Fruit fly (Drosophila melanogaster) ovary, adult (tissue): Measurements from ENCODE around the gene nsl1.
A peak's percentile ranks its signal among the peaks of the same experiment; 100 is the strongest.

ENCODE experiments used
- CG17801 ChIP-seq: fragments of 200-800 bp; optimal IDR thresholded peaks from 2 replicates; lab custom pipeline; 2019; ENCODE audit warnings: missing biosample characterization, mild to moderate bottlenecking, missing genetic modification characterization, moderate library complexity; ENCODE audit not compliant: partially characterized antibody

The nsl1 gene

DNA sequence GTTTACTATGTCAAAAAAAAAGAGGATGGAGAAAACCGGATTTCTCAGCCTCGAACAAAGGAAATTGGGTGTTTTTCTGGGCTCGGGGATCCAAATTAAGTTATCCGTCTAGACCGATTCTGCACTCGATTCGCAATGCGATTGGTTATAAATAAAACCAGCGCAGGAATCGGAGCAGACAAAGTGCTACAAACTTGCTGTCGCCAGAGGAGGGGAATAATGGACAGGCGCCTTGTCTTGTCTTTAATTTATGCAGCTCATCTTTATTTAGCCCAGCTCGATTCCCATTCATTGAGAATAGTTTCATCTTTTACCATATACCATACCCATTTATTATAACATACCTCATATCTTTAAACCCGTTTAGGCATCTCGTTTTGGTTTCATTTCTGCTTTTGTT lies 11.1 kb downstream of the nsl1 start:
- TF ChIP-seq CG17801 (GFP tag; lab: Kevin White, UChicago), result no peak

dm6 chr3R:15806341-15806740 lies 12.8 kb downstream of the nsl1 start:
- TF ChIP-seq CG17801 (GFP tag; lab: Kevin White, UChicago), result no peak

DNA sequence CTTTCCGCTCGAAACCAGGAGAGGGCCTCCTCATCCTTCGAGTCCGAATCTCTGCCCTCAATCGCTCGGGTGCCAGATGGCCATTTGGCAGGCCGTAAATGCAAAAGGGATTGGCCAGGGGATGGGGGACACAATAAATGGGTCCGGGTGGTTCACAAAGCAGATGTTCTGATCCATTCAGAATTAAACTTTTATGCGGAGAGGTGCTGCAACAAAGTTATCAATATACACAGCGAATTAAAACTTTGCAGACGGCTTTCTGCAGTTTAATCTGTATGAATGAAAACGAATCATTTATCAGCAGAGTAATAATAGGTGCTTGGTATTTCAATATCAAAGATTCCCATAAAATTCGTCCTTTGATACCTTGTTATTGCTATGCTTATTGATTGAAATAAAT lies 13.7 kb downstream of the nsl1 start:
- no peak for TF ChIP-seq CG17801 (GFP tag; lab: Kevin White, UChicago)

DNA sequence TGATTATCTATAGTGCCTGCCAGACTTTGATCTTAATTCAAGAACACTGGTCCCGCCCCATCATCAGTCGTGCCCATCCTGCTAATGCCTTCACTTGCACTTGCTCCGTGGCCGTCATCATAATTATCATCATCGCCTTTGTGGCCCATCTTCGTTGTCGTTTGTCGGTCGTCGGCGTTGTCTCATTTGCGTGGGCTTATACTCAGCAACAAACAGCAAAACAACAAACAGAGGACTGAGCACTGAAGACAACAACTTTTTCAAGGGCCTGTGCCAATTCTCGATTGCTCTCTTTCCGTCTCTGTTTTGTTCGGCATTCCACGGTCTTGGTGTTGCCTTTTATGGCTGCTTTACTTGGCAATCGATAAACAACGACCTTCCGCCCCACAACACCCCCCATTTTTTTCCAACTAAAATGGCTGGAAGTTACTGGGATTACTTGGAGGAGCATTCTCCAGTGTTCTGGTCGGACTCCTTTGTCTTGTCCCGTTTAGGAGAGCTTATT lies 14.3 kb downstream of the nsl1 start:
- no peak for TF ChIP-seq CG17801 (GFP tag; lab: Kevin White, UChicago)

DNA sequence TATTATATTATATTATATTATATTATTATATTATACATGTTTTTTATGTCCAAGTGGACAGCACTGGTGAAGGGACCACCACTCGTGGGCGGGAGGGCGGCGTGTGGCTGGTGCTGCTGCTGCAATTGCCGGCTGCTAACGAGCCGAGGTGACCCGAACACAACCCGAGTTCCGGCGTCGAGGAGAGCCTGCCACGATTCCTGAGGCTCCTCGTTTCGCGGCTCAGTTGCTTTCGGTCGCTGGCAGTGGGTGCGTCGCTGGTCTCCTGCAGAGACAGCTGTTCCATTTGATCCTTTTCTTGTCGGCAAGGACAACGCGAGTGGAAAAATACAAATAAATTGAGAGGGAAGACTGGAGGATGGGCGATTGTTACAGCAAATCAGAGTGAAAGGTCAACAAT lies 16.8 kb downstream of the nsl1 start:
- TF ChIP-seq CG17801 (GFP tag; lab: Kevin White, UChicago), result no peak

DNA sequence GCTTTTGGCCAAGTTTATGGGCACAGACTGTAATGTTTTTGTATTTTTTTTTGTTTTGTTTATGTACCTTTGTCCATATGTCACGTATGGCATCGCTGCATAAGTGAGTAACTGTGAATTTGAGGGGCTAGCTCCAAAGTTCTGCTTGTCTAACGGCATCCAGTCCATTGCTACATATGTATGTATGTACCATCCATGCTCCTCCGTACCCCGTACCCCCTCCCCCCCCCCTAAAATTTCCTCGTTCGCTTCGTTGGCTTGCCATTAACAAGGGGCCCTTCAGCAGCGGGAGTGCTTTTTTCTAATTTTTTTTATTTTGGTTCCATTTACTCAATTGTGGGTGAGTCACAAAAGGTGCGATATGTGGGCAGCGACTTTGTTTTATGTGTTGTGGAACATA lies 20.6 kb downstream of the nsl1 start:
- no peak for TF ChIP-seq CG17801 (GFP tag; lab: Kevin White, UChicago)

- TF ChIP-seq CG17801 (GFP tag; lab: Kevin White, UChicago), result no peak
Observed at dm6 chr3R:15816276-15816675, 22.7 kb downstream of the nsl1 start.

DNA sequence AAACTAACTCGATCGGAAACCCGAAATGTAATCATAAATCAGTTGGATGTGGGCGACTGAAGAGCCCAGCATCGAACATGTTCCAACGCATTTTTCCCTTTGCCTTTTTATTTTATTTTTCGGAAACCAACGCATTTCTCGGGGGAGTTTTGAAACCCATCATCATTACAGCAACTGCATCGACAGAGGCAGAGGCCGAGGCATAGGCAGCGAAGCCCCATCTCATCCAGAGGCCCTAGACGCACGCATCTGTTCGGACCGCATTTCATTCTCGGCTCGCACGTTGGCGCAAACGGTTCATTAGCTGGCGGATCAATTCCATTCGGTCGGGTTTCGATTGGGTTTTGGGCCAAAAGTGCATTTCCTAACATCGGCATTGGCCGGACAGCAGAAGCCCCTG lies 31.9 kb downstream of the nsl1 start, which contains the start of gene CG4576:
TSS of gene CG4576 (plus strand) at position 227 of the 400 bp plus-strand sequence.
- TF ChIP-seq CG17801 (GFP tag; lab: Kevin White, UChicago), result no peak

DNA sequence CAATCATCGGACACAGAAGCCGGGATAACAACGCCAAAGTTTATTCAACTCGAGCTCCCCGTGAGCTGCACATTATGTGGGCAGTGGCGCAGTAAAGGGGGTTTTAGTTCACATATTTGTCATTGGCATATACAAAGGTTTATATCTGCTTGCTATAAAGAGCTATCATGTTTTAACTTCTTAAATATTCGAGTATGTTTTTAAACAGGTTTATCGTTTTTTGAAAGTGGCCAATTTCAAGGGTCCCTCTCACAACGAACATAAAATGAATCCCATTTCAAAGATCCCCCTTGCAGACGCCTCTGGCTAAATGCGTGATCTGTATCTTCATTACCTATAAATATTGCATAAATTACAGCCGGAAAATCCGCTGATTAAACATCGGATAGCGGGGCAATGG lies 34.0 kb downstream of the nsl1 start:
- TF ChIP-seq CG17801 (GFP tag; lab: Kevin White, UChicago), result no peak

- TF ChIP-seq CG17801 (GFP tag; lab: Kevin White, UChicago), result no peak
Observed at dm6 chr3R:15832525-15832924, 38.9 kb downstream of the nsl1 start, which contains the start of gene rec. Gene rec (minus strand): TSS chr3R:15832632.

DNA sequence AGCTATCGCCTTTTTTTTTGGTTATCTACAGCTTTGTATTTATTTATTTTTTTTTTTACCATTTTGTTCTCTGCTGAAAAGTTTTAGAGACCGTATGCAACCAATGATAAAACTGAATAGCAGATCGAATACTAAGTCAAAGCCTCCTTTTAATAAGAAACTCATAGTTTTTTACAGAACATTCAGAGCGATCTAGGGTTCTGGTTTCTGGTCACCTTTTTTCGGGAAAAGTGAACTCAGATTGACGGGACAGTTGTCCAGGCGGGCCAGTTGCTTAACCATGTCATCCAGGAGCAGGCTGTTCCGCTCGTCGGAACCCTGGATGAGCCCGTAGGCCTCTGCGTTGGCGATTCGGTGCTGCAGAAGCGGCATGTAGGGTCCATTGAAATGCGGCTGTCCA lies 39.8 kb downstream of the nsl1 start, which contains the start of gene CG43318:
TSS of gene CG43318 (minus strand) at position 101 of the 400 bp plus-strand sequence.
- no peak for TF ChIP-seq CG17801 (GFP tag; lab: Kevin White, UChicago)

dm6 chr3R:15834375-15835031 lies 40.9 kb downstream of the nsl1 start, which contains the start of the genes CG43317 and Arpc3A:
Gene CG43317 (minus strand): TSS chr3R:15834425.
Gene Arpc3A (plus strand): TSS chr3R:15834648.
- no peak for TF ChIP-seq CG17801 (GFP tag; lab: Kevin White, UChicago)

DNA sequence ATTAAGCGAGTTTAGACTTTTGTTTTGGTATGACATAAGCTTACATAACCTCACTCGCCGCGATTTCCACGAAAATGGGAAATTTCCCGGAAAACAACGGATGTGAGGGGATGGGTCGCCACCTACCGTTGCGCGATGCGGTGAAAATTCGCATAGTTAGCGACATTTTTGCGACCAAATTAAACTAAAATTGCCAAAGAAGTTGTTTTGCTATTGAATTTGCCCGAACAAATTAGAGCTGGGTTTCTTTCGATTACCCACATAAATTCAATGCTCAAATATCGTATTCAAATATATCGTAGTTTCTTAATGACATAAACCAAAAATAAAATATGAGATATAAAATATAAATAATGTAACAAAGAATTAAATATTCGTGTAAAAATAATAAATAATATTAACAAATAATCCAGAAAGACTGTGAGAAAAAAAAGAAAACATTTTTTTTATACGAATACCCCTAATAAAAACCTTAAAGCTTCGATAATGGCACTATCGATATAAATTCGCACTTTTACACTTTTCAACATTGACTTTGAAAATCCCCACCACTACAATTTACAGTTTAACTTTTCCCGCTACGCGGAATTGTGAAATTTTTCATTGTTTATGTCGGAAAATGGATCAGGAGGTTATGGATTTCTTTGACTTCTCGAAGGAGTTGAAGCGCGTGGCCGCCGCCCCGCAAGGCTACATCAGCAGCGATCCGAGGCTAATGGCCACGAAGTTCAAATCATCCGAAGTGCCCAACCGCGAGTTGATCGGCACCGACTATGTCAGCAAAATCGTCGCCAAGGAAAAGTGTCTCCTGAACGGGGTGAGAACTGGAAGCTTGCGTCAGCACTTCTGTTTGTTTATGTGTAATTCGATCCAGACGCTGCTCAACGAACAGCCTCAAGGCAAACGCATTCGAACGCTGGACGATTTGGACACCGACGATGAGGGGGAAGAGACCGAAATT lies 43.6 kb downstream of the nsl1 start, which contains the start of the genes ND-23 and spn-E:
TSS of gene ND-23 (minus strand) at position 254 of the 961 bp plus-strand sequence.
TSS of gene spn-E (plus strand) at position 556 of the 961 bp plus-strand sequence.
- peak; percentile 77 for TF ChIP-seq CG17801 (GFP tag; lab: Kevin White, UChicago)

DNA sequence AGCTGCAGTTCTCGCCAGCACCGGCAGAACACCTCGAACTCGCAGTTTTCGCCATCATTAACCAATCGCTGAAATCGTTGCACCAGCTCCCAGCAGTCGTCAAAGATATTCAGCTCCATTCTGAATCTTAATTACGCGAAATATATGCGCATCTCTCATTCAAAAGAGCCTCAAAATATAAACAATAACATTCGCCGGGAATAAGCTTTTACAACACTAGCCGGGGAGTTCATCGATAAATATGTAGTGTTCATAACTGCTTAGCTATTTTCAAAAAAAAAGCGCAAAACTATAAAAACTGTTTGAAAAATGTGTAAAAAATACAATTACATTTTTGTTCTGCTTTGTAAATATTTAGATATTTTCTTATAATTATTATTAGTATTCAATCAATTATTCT lies 45.7 kb downstream of the nsl1 start, which contains the start of gene Pbp45:
TSS of gene Pbp45 (minus strand) at position 222 of the 400 bp plus-strand sequence.
- TF ChIP-seq CG17801 (GFP tag; lab: Kevin White, UChicago), result no peak

DNA sequence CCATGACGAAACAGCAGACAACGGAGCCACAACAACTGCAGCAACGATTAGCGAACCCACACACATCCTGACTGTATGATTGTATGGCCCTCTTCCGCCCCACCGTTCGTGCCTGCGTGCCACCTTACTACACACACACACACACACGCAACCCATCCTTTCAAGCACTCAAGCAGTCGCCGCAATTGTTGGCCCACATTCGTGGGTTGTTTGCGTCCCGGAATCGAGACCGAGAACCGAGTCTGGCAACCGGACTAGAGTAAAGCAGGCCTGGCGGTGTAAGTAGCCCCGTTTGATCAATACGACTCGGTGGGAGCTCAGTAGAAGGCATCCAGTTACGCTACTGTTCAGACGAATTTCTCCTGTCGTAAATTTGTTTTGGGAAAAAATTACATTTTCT lies 52.7 kb downstream of the nsl1 start, which contains the start of gene CG4546:
TSS of gene CG4546 (plus strand) at position 301 of the 400 bp plus-strand sequence.
- no peak for TF ChIP-seq CG17801 (GFP tag; lab: Kevin White, UChicago)
